Fruit fly (Drosophila melanogaster) whole organism, adult: ENCODE results near the gene ArfGAP3.

Experiments
- CG1620 ChIP-seq: fragments of 200-800 bp; sonication (Bioruptor generic); optimal IDR thresholded peaks from 2 replicates; lab custom pipeline; 2016; ENCODE audit warnings: missing biosample characterization, missing genetic modification characterization
- CG7045 ChIP-seq: fragments of 200-800 bp; sonication (Bioruptor generic); optimal IDR thresholded peaks from 2 replicates; lab custom pipeline; 2017; ENCODE audit warnings: missing biosample characterization, mild to moderate bottlenecking, missing genetic modification characterization
- Crg-1 ChIP-seq: fragments of 200-800 bp; sonication (Bioruptor generic); optimal IDR thresholded peaks from 2 replicates; lab custom pipeline; 2016; ENCODE audit warnings: missing biosample characterization, missing genetic modification characterization
- Hr96 ChIP-seq: fragments of 200-800 bp; sonication (Bioruptor generic); optimal IDR thresholded peaks from 2 replicates; lab custom pipeline; 2016; ENCODE audit warnings: missing biosample characterization, missing genetic modification characterization
- Mnt ChIP-seq: fragments of 200-800 bp; sonication (Bioruptor generic); optimal IDR thresholded peaks from 2 replicates; lab custom pipeline; 2016; ENCODE audit warnings: missing biosample characterization, mild to moderate bottlenecking, missing genetic modification characterization
- bab1 ChIP-seq: fragments of 200-800 bp; sonication (Bioruptor generic); optimal IDR thresholded peaks from 3 replicates; lab custom pipeline; 2019; ENCODE audit warnings: missing biosample characterization, mild to moderate bottlenecking, missing genetic modification characterization, moderate library complexity
- cnc ChIP-seq, 2 experiments: fragments of >200 bp; optimal IDR thresholded peaks; 2 replicates each; lab custom pipeline; 2017
- ovo ChIP-seq: fragments of 200-800 bp; sonication (Bioruptor generic); optimal IDR thresholded peaks from 2 replicates; lab custom pipeline; 2016; ENCODE audit warnings: missing biosample characterization, missing genetic modification characterization
- pad ChIP-seq: fragments of 200-800 bp; sonication (Bioruptor generic); optimal IDR thresholded peaks from 3 replicates; lab custom pipeline; 2017; ENCODE audit warnings: missing biosample characterization, missing genetic modification characterization, mild to moderate bottlenecking, moderate library complexity, missing genetic modification reagents

DNA sequence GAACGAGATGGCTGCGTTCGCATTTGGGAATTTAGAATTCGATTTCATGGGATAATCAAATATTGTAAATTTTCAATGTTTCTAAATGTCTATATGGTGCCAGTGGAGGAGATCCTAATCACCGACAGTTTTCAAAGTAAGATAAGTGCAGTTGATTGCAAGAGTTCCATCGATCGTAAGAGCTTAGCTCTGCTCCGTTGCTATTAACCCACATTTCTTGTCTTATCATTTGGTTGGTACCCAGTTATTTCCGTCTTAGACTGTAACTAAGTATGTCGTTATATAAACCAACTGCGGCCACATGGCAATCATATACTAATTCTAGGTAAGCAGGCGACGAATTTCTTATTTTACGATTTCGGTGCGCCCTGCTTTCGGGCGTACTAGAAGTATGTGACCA is 47.2 kb downstream of the ArfGAP3 start:
- no peak for TF ChIP-seq cnc (optimal IDR thresholded peaks at IDR 0.05; lab: Kevin White, UChicago)
- no peak for TF ChIP-seq Hr96 (GFP tag; lab: Kevin White, UChicago)
- no peak for TF ChIP-seq pad (GFP tag; lab: Kevin White, UChicago)
- TF ChIP-seq CG7045, result no peak
- TF ChIP-seq ovo (GFP tag; lab: Kevin White, UChicago), result no peak
- no peak for TF ChIP-seq CG1620
- TF ChIP-seq bab1, result no peak
- no peak for TF ChIP-seq Mnt (GFP tag; lab: Kevin White, UChicago)
- no peak for TF ChIP-seq Crg-1
